Worm (Caenorhabditis elegans): ENCODE measurements around the gene Y48G9A.6.

Y48G9A.6 gene

ce11 chrIII:2110249-2110648 lies 7.4 kb upstream of the Y48G9A.6 start, which contains the start of gene Y48G9A.7:
Gene Y48G9A.7, plus strand, starts transcription at chrIII:2110549.
- TF ChIP-seq zip-5 (tag; optimal IDR thresholded peaks at IDR 0.05) (no peak), ceh-24 (tag; optimal IDR thresholded peaks at IDR 0.05) (no peak), madf-2 (tag; optimal IDR thresholded peaks at IDR 0.05) (no peak)

ce11 chrIII:2111376-2111775 lies 6.3 kb upstream of the Y48G9A.6 start:
- no peak for TF ChIP-seq ztf-16 (tag; optimal IDR thresholded peaks at IDR 0.05)
- TF ChIP-seq mec-3 (tag; optimal IDR thresholded peaks at IDR 0.05; ENCODE audit: borderline replicate concordance): no peak
- no peak for TF ChIP-seq F13H6.1 (tag; optimal IDR thresholded peaks at IDR 0.05)
- TF ChIP-seq ahr-1 (tag; optimal IDR thresholded peaks at IDR 0.05): no peak
- TF ChIP-seq elt-2 (tag; optimal IDR thresholded peaks at IDR 0.05): no peak
- TF ChIP-seq nhr-11 (tag; optimal IDR thresholded peaks at IDR 0.05): no peak
- no peak for TF ChIP-seq sox-4 (tag; optimal IDR thresholded peaks at IDR 0.05)
- no peak for TF ChIP-seq lim-6 (tag; optimal IDR thresholded peaks at IDR 0.05)
- TF ChIP-seq elt-4 (tag; optimal IDR thresholded peaks at IDR 0.05): no peak
- no peak for TF ChIP-seq K02D7.2 (tag; optimal IDR thresholded peaks at IDR 0.05)
- no peak for TF ChIP-seq ref-2 (tag; optimal IDR thresholded peaks at IDR 0.05)
- no peak for TF ChIP-seq ceh-34 (tag; optimal IDR thresholded peaks at IDR 0.05)
- no peak for TF ChIP-seq odd-2 (tag; optimal IDR thresholded peaks at IDR 0.05)
- no peak for TF ChIP-seq sdc-2 (tag; optimal IDR thresholded peaks at IDR 0.05)
- no peak for TF ChIP-seq eyg-1 (tag; optimal IDR thresholded peaks at IDR 0.05)

ce11 chrIII:2112009-2112408 lies 5.6 kb upstream of the Y48G9A.6 start:
- TF ChIP-seq K02D7.2 (tag; optimal IDR thresholded peaks at IDR 0.05): no peak
- no peak for TF ChIP-seq tbx-7 (tag; optimal IDR thresholded peaks at IDR 0.05)

- TF ChIP-seq pag-3 (tag; optimal IDR thresholded peaks at IDR 0.05; ENCODE audit: borderline replicate concordance): no peak
- peak; percentile 97 for TF ChIP-seq ceh-48 (tag; optimal IDR thresholded peaks at IDR 0.05)
These were observed 5.0 kb upstream of the Y48G9A.6 start for ce11 chrIII:2112601-2113176.

- no peak for TF ChIP-seq hlh-30 (tag; optimal IDR thresholded peaks at IDR 0.05; ENCODE audit: insufficient read depth)
- TF ChIP-seq Y22D7AL.16 (tag; optimal IDR thresholded peaks at IDR 0.05): no peak
- TF ChIP-seq sdc-2 (tag; optimal IDR thresholded peaks at IDR 0.05): no peak
- TF ChIP-seq zip-5 (tag; optimal IDR thresholded peaks at IDR 0.05): no peak
- no peak for TF ChIP-seq K09A11.1 (tag; optimal IDR thresholded peaks at IDR 0.05; ENCODE audit: insufficient read depth)
- no peak for TF ChIP-seq C38D4.7 (GFP tag; optimal IDR thresholded peaks at IDR 0.05)
- no peak for TF ChIP-seq unc-3 (GFP tag; conservative IDR thresholded peaks at IDR 0.05)
- no peak for TF ChIP-seq unc-3 (tag; optimal IDR thresholded peaks at IDR 0.05)
- TF ChIP-seq hlh-8 (tag; optimal IDR thresholded peaks at IDR 0.05): no peak
- no peak for TF ChIP-seq gmeb-2 (tag; optimal IDR thresholded peaks at IDR 0.05)
- TF ChIP-seq ttx-3 (tag; optimal IDR thresholded peaks at IDR 0.05): no peak
- no peak for TF ChIP-seq hlh-6 (tag; optimal IDR thresholded peaks at IDR 0.05)
- TF ChIP-seq ceh-6 (GFP tag; optimal IDR thresholded peaks at IDR 0.05): no peak
- no peak for TF ChIP-seq ahr-1 (tag; optimal IDR thresholded peaks at IDR 0.05)
- TF ChIP-seq rnt-1 (tag; optimal IDR thresholded peaks at IDR 0.05): no peak
- no peak for TF ChIP-seq K02D7.2 (tag; optimal IDR thresholded peaks at IDR 0.05)
- TF ChIP-seq pha-4 (tag; optimal IDR thresholded peaks at IDR 0.05): no peak
These were observed 2.3 kb upstream of the Y48G9A.6 start for ce11 chrIII:2115322-2115721.

- TF ChIP-seq ceh-22 (tag; optimal IDR thresholded peaks at IDR 0.05) (no peak), ceh-34 (tag; optimal IDR thresholded peaks at IDR 0.05) (no peak), K02D7.2 (tag; optimal IDR thresholded peaks at IDR 0.05) (no peak), pros-1 (tag; optimal IDR thresholded peaks at IDR 0.05) (no peak), pha-4 (tag; optimal IDR thresholded peaks at IDR 0.05) (no peak), C38D4.7 (GFP tag; optimal IDR thresholded peaks at IDR 0.05) (no peak), ttx-3 (tag; optimal IDR thresholded peaks at IDR 0.05) (no peak), lin-11 (tag; optimal IDR thresholded peaks at IDR 0.05) (no peak), ceh-48 (tag; optimal IDR thresholded peaks at IDR 0.05) (no peak), eyg-1 (tag; optimal IDR thresholded peaks at IDR 0.05) (no peak), ceh-45 (GFP tag; IDR thresholded peaks at IDR 0.05) (no peak), ceh-14 (tag; optimal IDR thresholded peaks at IDR 0.05) (no peak), pat-9 (tag; optimal IDR thresholded peaks at IDR 0.05) (no peak), F13H6.1 (tag; optimal IDR thresholded peaks at IDR 0.05) (no peak), hlh-13 (GFP tag; optimal IDR thresholded peaks at IDR 0.05) (no peak), T23F11.4 (GFP tag; optimal IDR thresholded peaks at IDR 0.05) (no peak), ceh-2 (tag; optimal IDR thresholded peaks at IDR 0.05) (no peak), hlh-30 (tag; optimal IDR thresholded peaks at IDR 0.05; ENCODE audit: insufficient read depth) (no peak)
These were observed 844 bp upstream of the Y48G9A.6 start, which contains the start of gene Y48G9A.11 for ce11 chrIII:2116797-2117196. Gene Y48G9A.11, minus strand, starts transcription at chrIII:2116897.

Data from whole organism, late embryonic.